Fruit fly (Drosophila melanogaster): ENCODE measurements around the gene CG14314.
A peak's percentile ranks its signal among the peaks of the same experiment; 100 is the strongest.

Gene CG14314

DNA sequence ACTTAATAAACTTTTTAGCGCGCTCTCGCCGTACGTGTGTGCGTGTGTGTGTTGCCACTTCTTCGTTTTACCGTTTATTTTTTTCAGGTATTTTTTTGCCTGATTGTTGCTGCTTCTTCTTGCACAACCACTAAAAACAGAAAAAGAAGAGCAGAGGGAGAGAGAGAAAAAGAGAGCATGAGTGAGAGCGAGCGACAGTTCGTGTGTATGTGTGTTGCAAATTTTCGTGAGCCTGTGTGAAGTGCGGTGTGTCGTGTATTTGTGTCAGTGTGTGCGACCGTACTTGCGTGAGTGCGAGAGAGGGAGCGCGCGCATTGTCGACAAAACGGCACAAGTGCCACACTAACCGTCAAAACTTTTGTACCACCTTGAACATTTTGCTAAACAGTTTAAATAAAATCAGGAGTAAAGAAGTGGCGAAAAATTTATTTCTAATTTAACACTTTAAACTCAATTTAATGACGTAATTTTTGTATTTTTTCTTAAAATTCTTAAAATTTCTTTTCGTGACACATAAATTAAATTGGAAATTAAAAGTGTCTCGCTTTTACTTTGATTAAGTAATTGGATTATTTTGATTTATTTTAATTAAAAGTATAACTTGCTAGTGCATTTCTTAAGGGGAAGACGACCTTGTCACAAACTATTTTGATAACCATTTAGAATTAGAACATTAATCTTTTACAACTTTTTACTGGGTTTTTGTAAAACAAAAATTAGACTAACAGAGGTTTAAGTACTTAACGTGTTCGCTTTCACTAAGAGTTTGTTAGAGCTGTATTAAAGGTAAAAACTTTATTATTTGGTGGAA is 18.7 kb upstream of the CG14314 start:
- peak; percentile 93 for TF ChIP-seq CG17801 (GFP tag; optimal IDR thresholded peaks at IDR 0.05; ENCODE audit: partially characterized antibody)

DNA sequence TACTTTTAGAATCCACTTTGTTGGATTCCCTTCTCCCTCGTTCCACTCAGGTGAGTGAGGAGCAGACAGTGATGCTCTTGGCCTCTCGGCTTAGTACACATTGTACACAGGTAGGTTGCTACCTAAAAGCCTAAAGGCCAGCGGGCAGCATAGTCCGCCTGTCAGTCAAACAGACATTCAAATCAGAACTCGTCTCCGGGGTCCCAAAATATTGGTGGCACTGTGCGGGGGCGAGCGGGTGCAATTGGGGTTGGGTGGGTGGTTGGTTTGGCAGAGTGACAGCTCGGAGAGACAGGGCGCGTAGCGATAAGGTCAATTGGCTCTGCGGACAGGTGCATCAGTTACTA is 18.2 kb upstream of the CG14314 start:
- TF ChIP-seq CG17801 (GFP tag; optimal IDR thresholded peaks at IDR 0.05; ENCODE audit: partially characterized antibody) = no peak

DNA sequence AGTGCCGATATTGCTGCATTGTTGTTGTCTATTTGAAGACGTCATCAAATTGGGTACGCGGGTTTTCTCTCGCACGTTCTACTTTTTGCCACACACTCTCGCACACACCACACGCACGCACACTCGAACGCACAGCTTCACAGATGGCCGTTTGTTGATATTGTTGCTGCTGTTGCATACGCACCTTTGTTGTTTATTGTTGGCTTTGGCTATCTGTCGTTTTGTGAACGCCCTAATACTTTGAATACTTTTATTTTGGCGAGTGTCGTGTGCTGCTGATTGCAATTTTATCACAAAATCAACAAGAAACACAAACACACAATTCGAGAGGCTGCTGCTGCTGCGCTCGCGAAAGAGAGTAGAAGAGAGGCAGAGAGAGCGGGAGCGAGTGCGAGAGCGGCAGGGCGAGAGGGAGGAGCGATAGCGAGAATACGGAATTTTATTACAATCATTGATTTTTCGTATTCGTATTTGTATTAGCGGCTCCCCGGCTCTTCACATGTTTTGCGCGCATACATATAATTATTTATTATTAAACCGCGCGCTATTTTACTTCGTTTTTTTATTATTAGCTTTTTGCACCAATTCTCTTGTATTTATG is 17.3 kb upstream of the CG14314 start:
- TF ChIP-seq CG17801 (GFP tag; optimal IDR thresholded peaks at IDR 0.05; ENCODE audit: partially characterized antibody) = peak; percentile 61

DNA sequence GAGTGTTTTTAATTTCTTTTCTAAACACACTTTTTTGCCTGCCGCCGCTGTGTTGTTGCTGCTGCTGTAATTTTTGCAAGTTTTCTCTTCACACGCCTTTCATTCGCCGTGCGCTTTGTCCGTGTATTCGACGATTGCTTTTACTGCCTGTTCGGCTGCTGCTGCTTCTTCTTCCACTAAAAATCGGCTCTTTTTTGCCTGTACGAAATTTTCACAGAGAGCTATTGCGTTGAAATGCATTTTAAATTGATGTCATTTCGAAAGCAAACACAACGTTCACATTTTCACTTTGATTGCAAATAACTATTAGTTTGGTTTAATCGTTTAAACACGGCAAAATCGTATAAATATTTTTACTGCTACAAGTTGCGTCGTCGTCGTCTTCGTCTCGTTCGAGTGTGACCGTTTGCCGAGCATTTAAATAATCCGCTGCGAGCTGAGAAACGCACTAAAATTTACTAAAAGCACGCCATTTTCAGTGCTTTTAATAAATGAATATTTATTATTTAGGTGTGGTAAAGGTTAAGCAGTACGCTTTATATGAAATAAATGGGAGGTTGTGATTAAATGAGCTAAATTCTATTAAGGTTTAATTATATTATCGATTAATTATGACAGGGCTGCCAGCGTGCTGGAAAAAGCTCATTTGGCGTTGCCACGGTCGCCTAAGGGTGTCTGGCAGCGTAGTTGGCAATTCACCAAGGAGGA is 16.6 kb upstream of the CG14314 start, which contains the start of the genes Ssdp and CG7985:
Gene Ssdp, minus strand, starts transcription at position 419 of the 708 bp plus-strand sequence.
Gene CG7985, plus strand, starts transcription at position 681 of the 708 bp plus-strand sequence.
- no peak for TF ChIP-seq CG17801 (GFP tag; optimal IDR thresholded peaks at IDR 0.05; ENCODE audit: partially characterized antibody)

DNA sequence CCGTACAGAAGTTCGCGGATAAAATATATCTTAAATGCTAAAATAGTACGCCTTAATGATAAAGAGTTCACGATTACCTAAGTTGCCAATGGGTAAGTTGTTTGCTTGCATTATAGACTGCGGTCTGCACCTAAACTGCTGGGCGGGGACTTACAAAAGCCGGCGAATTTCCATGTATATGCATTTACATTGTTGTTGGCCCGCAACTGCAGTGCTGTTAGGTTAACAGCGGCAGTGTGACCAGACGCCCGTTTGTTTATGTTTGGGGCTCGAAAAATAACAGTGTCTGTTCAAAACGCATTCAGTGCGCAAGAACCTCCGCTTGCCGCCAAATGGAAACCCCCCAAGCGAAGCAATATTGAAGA is 16.1 kb upstream of the CG14314 start:
- no peak for TF ChIP-seq CG17801 (GFP tag; optimal IDR thresholded peaks at IDR 0.05; ENCODE audit: partially characterized antibody)

DNA sequence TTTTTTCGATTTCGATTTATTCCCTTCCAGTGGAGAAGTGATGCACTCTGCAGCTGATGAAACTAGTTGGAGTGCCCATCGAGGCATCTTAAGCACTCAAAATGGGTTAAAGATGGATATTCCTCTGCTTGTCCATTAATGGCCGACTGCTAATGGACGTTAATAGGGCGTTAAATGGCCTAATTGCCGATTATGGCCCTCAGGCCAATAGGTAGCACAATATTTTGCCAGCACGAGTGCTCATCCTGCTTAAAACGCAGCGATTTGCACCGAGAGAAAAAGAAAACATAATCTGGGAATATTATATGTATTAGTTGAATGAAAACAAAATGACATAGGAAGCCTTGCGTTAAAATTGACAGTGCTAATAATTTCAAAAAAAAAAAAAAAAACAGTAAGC is 7.5 kb upstream of the CG14314 start, which contains the start of gene CG44158:
Gene CG44158, plus strand, starts transcription at position 301 of the 400 bp plus-strand sequence.
- no peak for TF ChIP-seq CG17801 (GFP tag; optimal IDR thresholded peaks at IDR 0.05; ENCODE audit: partially characterized antibody)

DNA sequence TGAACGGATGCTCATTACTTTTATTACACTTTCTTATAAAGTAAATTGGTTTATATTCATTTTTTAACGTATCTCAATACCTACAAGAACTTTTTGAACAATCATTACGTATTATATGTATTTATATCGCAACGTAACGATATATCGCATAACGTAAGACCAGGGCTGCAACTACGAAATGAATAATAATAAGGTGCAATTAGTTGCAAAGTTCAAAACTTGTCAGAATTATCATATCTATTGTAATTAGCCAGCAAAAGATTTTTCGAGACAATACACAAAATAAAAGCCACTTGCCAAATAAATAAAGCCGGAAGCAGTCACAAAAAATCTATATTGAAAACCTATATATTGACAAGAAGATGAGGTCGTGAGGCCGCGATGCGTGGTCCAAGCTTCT is 642 bp upstream of the CG14314 start:
- TF ChIP-seq CG17801 (GFP tag; optimal IDR thresholded peaks at IDR 0.05; ENCODE audit: partially characterized antibody) = peak; percentile 36

DNA sequence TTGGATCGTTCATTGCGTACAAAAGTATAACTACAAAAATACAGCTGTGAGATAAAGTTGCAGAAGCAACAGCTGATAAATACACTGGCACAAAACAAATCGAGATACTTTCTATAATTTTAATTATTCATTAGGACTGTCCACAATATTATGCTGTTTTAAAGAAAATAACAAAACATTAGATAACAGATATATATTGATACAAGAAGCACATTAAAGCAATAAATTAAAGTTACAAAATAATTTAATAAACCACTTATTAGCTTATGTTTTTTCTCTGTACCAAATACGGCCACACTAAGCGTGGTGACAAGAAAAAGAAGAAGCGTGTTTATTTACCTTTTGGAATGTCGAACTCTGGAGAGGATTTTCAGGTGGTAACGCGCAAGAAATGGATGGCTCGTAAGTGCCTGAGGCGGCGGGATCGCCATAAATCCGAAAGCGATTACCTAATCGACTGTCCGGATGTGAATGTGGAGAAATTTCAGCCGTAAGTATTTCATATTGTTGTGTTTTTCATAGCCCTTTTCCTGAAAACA is 4.3 kb downstream of the CG14314 start, which contains the start of the genes CG7988 and CG7183:
Gene CG7988, plus strand, starts transcription at position 316 of the 539 bp plus-strand sequence.
Gene CG7183, minus strand, starts transcription at position 489 of the 539 bp plus-strand sequence.
- peak; percentile 98 for TF ChIP-seq CG17801 (GFP tag; optimal IDR thresholded peaks at IDR 0.05; ENCODE audit: partially characterized antibody)

DNA sequence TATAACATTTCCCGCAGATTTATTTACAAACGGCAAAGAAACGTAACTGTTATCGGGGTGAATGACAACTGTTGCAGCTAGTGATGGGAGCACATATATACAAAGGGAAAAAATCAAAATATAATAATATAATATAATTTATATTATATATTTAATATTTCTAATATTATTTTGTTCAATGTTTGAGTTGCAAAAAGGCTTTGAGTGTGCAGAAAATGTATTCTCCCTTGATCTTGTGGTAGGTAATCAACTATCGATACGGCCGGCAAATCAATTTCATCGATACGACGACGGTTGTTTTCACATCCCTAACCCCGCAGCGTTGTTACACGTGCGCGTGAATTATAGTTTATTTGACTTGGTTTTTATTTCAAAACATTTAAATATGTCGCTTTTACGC is 7.5 kb downstream of the CG14314 start, which contains the start of the genes mTerf5 and Non3:
Gene mTerf5, minus strand, starts transcription at position 249 of the 400 bp plus-strand sequence.
Gene Non3, plus strand, starts transcription at position 289 of the 400 bp plus-strand sequence.
- peak; percentile 73 for TF ChIP-seq CG17801 (GFP tag; optimal IDR thresholded peaks at IDR 0.05; ENCODE audit: partially characterized antibody)

DNA sequence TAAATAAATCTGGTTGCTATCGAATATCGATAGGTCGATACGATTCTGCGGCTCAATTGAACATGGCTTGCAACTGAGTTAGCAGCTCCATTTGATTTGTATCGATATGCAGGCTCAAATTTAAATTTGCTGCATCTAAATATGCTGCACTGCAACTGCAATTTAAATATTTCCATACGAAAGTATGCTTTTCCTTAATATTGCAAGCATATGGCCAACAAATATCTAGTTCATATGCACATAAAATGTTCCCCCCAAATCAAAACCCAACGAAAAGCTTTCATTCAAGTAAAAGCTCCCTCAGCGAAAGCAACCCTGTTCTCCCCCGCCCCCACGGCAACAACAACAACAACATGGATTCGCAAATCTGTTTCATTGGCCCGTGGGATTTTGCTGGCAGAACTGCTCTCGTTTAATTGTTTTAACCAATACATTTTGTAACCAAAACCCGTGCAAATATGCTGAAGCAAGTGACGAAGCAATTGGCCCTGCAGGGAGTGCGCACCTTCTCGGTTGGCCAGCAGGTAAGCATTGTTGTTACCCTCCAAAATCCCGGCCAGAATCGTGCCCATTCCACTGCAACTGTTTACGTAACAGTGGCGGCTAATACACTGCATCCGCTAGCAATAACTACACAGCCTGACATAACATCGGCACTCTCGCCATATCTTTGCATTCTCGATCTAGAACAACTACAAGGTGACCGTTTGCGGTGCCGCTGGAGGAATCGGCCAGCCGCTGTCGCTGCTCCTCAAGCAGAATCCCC is 10.3 kb downstream of the CG14314 start, which contains the start of the genes CG7168 and Mdh2:
Gene CG7168, minus strand, starts transcription at position 40 of the 766 bp plus-strand sequence.
Gene Mdh2, plus strand, starts transcription at position 354 of the 766 bp plus-strand sequence.
- TF ChIP-seq CG17801 (GFP tag; optimal IDR thresholded peaks at IDR 0.05; ENCODE audit: partially characterized antibody) = peak; percentile 12

DNA sequence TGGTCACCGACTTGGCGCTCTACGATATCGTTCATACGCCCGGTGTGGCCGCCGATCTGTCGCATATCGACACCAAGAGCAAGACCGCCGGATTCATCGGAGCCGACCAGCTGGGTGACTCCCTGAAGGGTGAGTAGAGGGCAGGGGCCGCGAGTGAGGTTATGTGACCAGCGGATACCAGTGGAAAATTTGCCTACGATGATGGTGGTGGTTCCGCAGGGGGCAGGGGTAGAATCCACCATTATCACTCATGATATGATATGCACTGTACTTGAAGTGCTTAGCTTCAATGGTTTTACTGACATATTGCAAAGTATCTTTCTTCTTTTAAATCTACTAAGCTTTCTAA is 10.8 kb downstream of the CG14314 start:
- no peak for TF ChIP-seq CG17801 (GFP tag; optimal IDR thresholded peaks at IDR 0.05; ENCODE audit: partially characterized antibody)

DNA sequence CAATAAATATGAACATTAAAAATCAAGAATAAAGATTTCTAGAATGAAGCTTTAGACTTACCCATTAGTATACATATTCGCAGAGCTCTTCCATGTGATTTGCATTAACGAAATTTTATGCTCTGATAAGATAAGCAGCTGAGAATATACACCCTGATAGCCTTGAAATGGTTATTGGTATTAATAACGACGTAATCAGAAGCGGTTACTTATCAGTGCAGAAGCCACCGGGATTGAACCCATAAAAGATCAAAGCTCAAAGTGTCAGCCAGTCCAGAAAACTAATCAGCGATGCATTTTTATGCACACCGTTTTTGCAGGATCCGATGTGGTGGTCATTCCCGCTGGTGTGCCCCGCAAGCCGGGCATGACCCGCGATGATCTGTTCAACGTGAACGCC is 11.4 kb downstream of the CG14314 start:
- no peak for TF ChIP-seq CG17801 (GFP tag; optimal IDR thresholded peaks at IDR 0.05; ENCODE audit: partially characterized antibody)

DNA sequence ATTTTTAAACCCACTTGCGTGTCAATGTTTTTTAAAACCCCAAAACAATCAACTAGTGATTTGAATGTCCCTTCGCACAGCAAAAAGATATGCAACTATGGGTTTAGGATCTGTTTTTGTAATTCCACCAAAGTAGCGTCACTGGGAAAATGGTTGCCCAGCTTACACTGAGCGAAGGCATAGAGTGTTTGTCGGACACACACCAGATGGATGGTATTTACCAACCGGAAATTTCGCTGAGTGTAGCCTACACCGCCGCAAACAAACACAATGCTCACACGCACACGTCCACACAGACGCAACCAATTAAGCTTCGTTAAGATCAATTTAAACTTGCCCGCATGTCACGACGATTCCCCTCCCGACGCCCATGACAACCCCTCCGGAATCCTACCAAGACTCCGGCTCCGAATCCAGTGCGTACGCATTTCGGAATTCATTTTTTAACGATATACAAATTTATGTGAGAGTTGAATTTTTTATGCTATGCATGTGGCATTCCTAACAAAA is 12.8 kb downstream of the CG14314 start:
- TF ChIP-seq CG17801 (GFP tag; optimal IDR thresholded peaks at IDR 0.05; ENCODE audit: partially characterized antibody) = no peak

DNA sequence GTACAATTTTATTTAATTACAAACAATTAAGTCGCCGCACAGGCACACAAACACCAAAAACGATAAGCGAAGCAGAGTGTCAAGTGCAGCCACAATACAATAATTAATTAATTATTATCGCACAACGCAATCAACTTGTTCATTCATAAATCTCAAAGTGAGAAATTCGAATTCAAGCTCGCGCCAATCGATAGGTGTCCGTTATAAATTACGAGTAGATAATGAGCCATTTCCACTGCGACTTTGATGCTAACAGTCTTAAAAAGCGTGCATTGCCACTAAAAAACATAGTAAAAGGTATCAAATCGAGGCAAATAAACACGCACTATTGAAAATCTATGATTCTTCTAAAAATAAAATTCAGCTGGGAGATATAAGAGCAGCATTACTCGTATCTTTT is 14.3 kb downstream of the CG14314 start:
- TF ChIP-seq CG17801 (GFP tag; optimal IDR thresholded peaks at IDR 0.05; ENCODE audit: partially characterized antibody) = no peak
